Fruit fly (Drosophila melanogaster): Measurements from ENCODE around the gene Svip.

DNA sequence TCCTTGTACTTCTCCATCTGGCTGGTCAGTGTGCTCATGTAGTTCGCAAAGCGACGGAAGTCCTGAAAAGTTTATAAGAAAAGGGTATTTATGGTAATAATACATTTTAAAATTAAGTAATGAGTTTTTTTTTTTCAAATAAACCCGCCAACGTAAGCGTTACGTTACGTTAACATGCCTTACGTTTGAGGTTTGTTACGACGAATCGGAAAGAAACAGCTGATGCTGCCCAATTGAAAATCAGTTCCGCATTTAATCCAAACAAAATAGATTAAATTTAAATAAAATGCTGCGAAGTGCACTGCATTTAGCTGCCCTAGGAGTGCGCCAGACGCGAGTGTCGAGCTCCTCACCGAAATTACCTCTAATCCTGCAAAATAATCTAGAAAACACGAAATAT lies 5.3 kb downstream of the Svip start, which contains the start of gene mRRF1:
- no peak for TF ChIP-seq insv (optimal IDR thresholded peaks at IDR 0.05)
- no peak for TF ChIP-seq ttk (optimal IDR thresholded peaks at IDR 0.05)
- no peak for TF ChIP-seq Myc (optimal IDR thresholded peaks at IDR 0.05)
- no peak for TF ChIP-seq h (optimal IDR thresholded peaks at IDR 0.05)

Data from Kc167 (cell line).